Fruit fly (Drosophila melanogaster) whole organism, embryonic: ENCODE measurements around the gene CG1889.

Experiments
- BtbVII ChIP-seq: fragments of 200-800 bp; sonication (Bioruptor generic); optimal IDR thresholded peaks from 3 replicates; lab custom pipeline; 2017; ENCODE audit warnings: missing biosample characterization, mild to moderate bottlenecking, missing genetic modification characterization
- C15 ChIP-seq: fragments of 200-800 bp; sonication (Bioruptor generic); IDR thresholded peaks from 3 replicates; pipeline ENCODE4 v1.3.6; 2022; ENCODE audit warnings: missing biosample characterization, missing genetic modification characterization
- CG10209 ChIP-seq: fragments of 200-800 bp; sonication (Bioruptor generic); optimal IDR thresholded peaks from 3 replicates; lab custom pipeline; 2017; ENCODE audit warnings: missing biosample characterization, mild to moderate bottlenecking, missing genetic modification characterization, missing genetic modification reagents
- CG10543 ChIP-seq: fragments of 200-800 bp; sonication (Bioruptor generic); optimal IDR thresholded peaks from 3 replicates; lab custom pipeline; 2017; ENCODE audit warnings: missing biosample characterization, mild to moderate bottlenecking, missing genetic modification characterization, moderate library complexity
- CG13775 ChIP-seq: fragments of 200-800 bp; sonication (Bioruptor generic); optimal IDR thresholded peaks from 3 replicates; lab custom pipeline; 2017; ENCODE audit warnings: missing biosample characterization, mild to moderate bottlenecking, missing genetic modification characterization
- CG14050 ChIP-seq: fragments of 200-800 bp; sonication (Bioruptor generic); IDR thresholded peaks from 3 replicates; pipeline ENCODE4 v1.3.6; 2022; ENCODE audit warnings: missing biosample characterization, missing genetic modification characterization
- CG15269 ChIP-seq: fragments of 200-800 bp; sonication (Bioruptor generic); optimal IDR thresholded peaks from 2 replicates; lab custom pipeline; 2018; ENCODE audit warnings: missing biosample characterization, mild to moderate bottlenecking, missing genetic modification characterization, moderate library complexity
- CG1529 ChIP-seq: fragments of 200-800 bp; sonication (Bioruptor generic); optimal IDR thresholded peaks from 3 replicates; lab custom pipeline; 2018; ENCODE audit warnings: missing biosample characterization, missing genetic modification characterization
- CG17612 ChIP-seq: fragments of 200-800 bp; sonication (Bioruptor generic); IDR thresholded peaks from 2 replicates; pipeline ENCODE4 v1.3.6; 2022; ENCODE audit warnings: missing biosample characterization, missing genetic modification characterization
- CG18476 ChIP-seq: fragments of 200-800 bp; sonication (Bioruptor generic); optimal IDR thresholded peaks from 2 replicates; lab custom pipeline; 2016; ENCODE audit warnings: missing biosample characterization, mild to moderate bottlenecking, missing genetic modification characterization
- CG18599 ChIP-seq: fragments of 200-800 bp; sonication (Bioruptor generic); optimal IDR thresholded peaks from 3 replicates; lab custom pipeline; 2017; ENCODE audit warnings: missing biosample characterization, missing genetic modification characterization, mild to moderate bottlenecking, moderate library complexity, missing genetic modification reagents
- CG2202 ChIP-seq: fragments of 200-800 bp; sonication (Bioruptor generic); optimal IDR thresholded peaks from 2 replicates; lab custom pipeline; 2018; ENCODE audit warnings: missing biosample characterization, mild to moderate bottlenecking, missing genetic modification characterization
- CG2875 ChIP-seq: fragments of 200-800 bp; sonication (Bioruptor generic); optimal IDR thresholded peaks from 2 replicates; lab custom pipeline; 2017; ENCODE audit warnings: missing biosample characterization, mild to moderate bottlenecking, missing genetic modification characterization, missing genetic modification reagents
- CG4404 ChIP-seq: fragments of 200-800 bp; sonication (Bioruptor generic); IDR thresholded peaks from 2 replicates; pipeline ENCODE4 v1.3.6; 2022; ENCODE audit warnings: missing biosample characterization, missing genetic modification characterization
- CG4820 ChIP-seq: fragments of 200-800 bp; sonication (Bioruptor generic); optimal IDR thresholded peaks from 3 replicates; lab custom pipeline; 2016; ENCODE audit warnings: missing biosample characterization, missing genetic modification characterization
- CG4854 ChIP-seq: fragments of 200-800 bp; sonication (Bioruptor generic); optimal IDR thresholded peaks from 2 replicates; lab custom pipeline; 2016; ENCODE audit warnings: missing biosample characterization, missing genetic modification characterization, inconsistent platforms
- CG6175 ChIP-seq: fragments of 200-800 bp; sonication (Bioruptor generic); IDR thresholded peaks from 3 replicates; pipeline ENCODE4 v1.3.6; 2022; ENCODE audit warnings: missing biosample characterization, missing genetic modification characterization
- CG8290 ChIP-seq, 3 experiments: fragments of 200-800 bp; sonication (Bioruptor generic); optimal IDR thresholded peaks; 2 replicates each; lab custom pipeline; 2016 to 2019; ENCODE audit warnings: missing biosample characterization in 3 of 3, missing genetic modification characterization in 3 of 3, mild to moderate bottlenecking in 2 of 3, moderate library complexity in 1 of 3
- CG9817 ChIP-seq: fragments of 200-800 bp; sonication (Bioruptor generic); optimal IDR thresholded peaks from 2 replicates; lab custom pipeline; 2018; ENCODE audit warnings: missing biosample characterization, mild to moderate bottlenecking, missing genetic modification characterization, moderate library complexity
- CG9932 ChIP-seq: fragments of 200-800 bp; sonication (Bioruptor generic); IDR thresholded peaks from 2 replicates; pipeline ENCODE4 v1.3.6; 2022; ENCODE audit warnings: missing biosample characterization, missing genetic modification characterization
- CoRest ChIP-seq: fragments of 200-800 bp; sonication (Bioruptor generic); optimal IDR thresholded peaks from 3 replicates; lab custom pipeline; 2018; ENCODE audit warnings: missing biosample characterization, mild to moderate bottlenecking, missing genetic modification characterization, moderate library complexity
- Gsc ChIP-seq: fragments of 200-800 bp; sonication (Bioruptor generic); IDR thresholded peaks from 2 replicates; pipeline ENCODE4 v1.3.6; 2022; ENCODE audit warnings: missing biosample characterization, missing genetic modification characterization
- HmgD ChIP-seq: fragments of 200-800 bp; sonication (Bioruptor generic); optimal IDR thresholded peaks from 3 replicates; lab custom pipeline; 2016; ENCODE audit warnings: missing biosample characterization, missing genetic modification characterization
- Hsf ChIP-seq: fragments of 200-800 bp; sonication (Bioruptor generic); optimal IDR thresholded peaks from 3 replicates; lab custom pipeline; 2016; ENCODE audit warnings: missing biosample characterization, missing genetic modification characterization
- Mrtf ChIP-seq: fragments of 200-800 bp; sonication (Bioruptor generic); IDR thresholded peaks from 3 replicates; pipeline ENCODE4 v1.3.6; 2022; ENCODE audit warnings: missing biosample characterization, missing genetic modification characterization
- Oli ChIP-seq: fragments of 200-800 bp; sonication (Bioruptor generic); optimal IDR thresholded peaks from 2 replicates; lab custom pipeline; 2018; ENCODE audit warnings: missing biosample characterization, mild to moderate bottlenecking, missing genetic modification characterization, moderate library complexity
- Opbp ChIP-seq: fragments of 200-800 bp; sonication (Bioruptor generic); IDR thresholded peaks from 3 replicates; pipeline ENCODE4 v1.3.6; 2022; ENCODE audit warnings: missing biosample characterization, missing genetic modification characterization; ENCODE audit not compliant: partially characterized antibody
- Rfx ChIP-seq: fragments of 200-800 bp; sonication (Bioruptor generic); IDR thresholded peaks from 2 replicates; pipeline ENCODE4 v1.3.6; 2022; ENCODE audit warnings: missing biosample characterization, missing genetic modification characterization
- YL-1 ChIP-seq: fragments of 200-800 bp; sonication (Bioruptor generic); optimal IDR thresholded peaks from 3 replicates; lab custom pipeline; 2017; ENCODE audit warnings: missing biosample characterization, mild to moderate bottlenecking, missing genetic modification characterization
- al ChIP-seq: fragments of 200-800 bp; sonication (Bioruptor generic); IDR thresholded peaks from 2 replicates; pipeline ENCODE4 v1.3.6; 2022; ENCODE audit warnings: missing biosample characterization, missing genetic modification characterization
- az2 ChIP-seq: fragments of 200-800 bp; sonication (Bioruptor generic); optimal IDR thresholded peaks from 3 replicates; lab custom pipeline; 2016; ENCODE audit warnings: missing biosample characterization, missing genetic modification characterization
- bab2 ChIP-seq: fragments of 200-800 bp; sonication (Bioruptor generic); optimal IDR thresholded peaks from 2 replicates; lab custom pipeline; 2016; ENCODE audit warnings: missing biosample characterization, missing genetic modification characterization
- chn ChIP-seq: fragments of 200-800 bp; sonication (Bioruptor generic); optimal IDR thresholded peaks from 2 replicates; lab custom pipeline; 2016; ENCODE audit warnings: missing biosample characterization, missing genetic modification characterization
- dan ChIP-seq: fragments of 200-800 bp; sonication (Bioruptor generic); IDR thresholded peaks from 2 replicates; pipeline ENCODE4 v1.3.6; 2022; ENCODE audit warnings: missing biosample characterization, missing genetic modification characterization
- fd96Cb ChIP-seq: fragments of 200-800 bp; sonication (Bioruptor generic); optimal IDR thresholded peaks from 2 replicates; lab custom pipeline; 2018; ENCODE audit warnings: missing biosample characterization, mild to moderate bottlenecking, missing genetic modification characterization, moderate library complexity
- gcm ChIP-seq: fragments of 200-800 bp; sonication (Bioruptor generic); optimal IDR thresholded peaks from 2 replicates; lab custom pipeline; 2019; ENCODE audit warnings: missing biosample characterization, mild to moderate bottlenecking, missing genetic modification characterization, moderate library complexity
- gsb ChIP-seq: fragments of 200-800 bp; sonication (Bioruptor generic); IDR thresholded peaks from 2 replicates; pipeline ENCODE4 v1.3.6; 2022; ENCODE audit warnings: missing biosample characterization, missing genetic modification characterization
- jing ChIP-seq: fragments of 200-800 bp; sonication (Bioruptor generic); optimal IDR thresholded peaks from 2 replicates; lab custom pipeline; 2018; ENCODE audit warnings: missing biosample characterization, mild to moderate bottlenecking, missing genetic modification characterization
- jumu ChIP-seq: fragments of 200-800 bp; sonication (Bioruptor generic); optimal IDR thresholded peaks from 3 replicates; lab custom pipeline; 2016; ENCODE audit warnings: missing biosample characterization, missing genetic modification characterization
- kni ChIP-seq: fragments of 200-800 bp; sonication (Bioruptor generic); optimal IDR thresholded peaks from 3 replicates; lab custom pipeline; 2017; ENCODE audit warnings: mild to moderate bottlenecking, missing biosample characterization, missing genetic modification reagents, missing genetic modification characterization
- lmd ChIP-seq: fragments of 200-800 bp; sonication (Bioruptor generic); IDR thresholded peaks from 2 replicates; pipeline ENCODE4 v1.3.6; 2022; ENCODE audit warnings: missing biosample characterization, missing genetic modification characterization
- nmo ChIP-seq: fragments of 200-800 bp; sonication (Bioruptor generic); optimal IDR thresholded peaks from 2 replicates; lab custom pipeline; 2018; ENCODE audit warnings: missing biosample characterization, mild to moderate bottlenecking, missing genetic modification characterization, moderate library complexity
- row ChIP-seq: fragments of 200-800 bp; sonication (Bioruptor generic); IDR thresholded peaks from 3 replicates; pipeline ENCODE4 v1.3.6; 2022; ENCODE audit warnings: missing biosample characterization, missing genetic modification characterization
- sr ChIP-seq: fragments of 200-800 bp; sonication (Bioruptor generic); IDR thresholded peaks from 3 replicates; pipeline ENCODE4 v1.3.6; 2022; ENCODE audit warnings: missing biosample characterization, missing genetic modification characterization
- tll ChIP-seq, 2 experiments: fragments of 200-800 bp in 1 of 2; fragments of >200 bp in 1 of 2; sonication (Bioruptor generic) in 1 of 2; optimal IDR thresholded peaks; 2 replicates each; lab custom pipeline; 2017 to 2019; ENCODE audit warnings: missing biosample characterization in 2 of 2, missing genetic modification characterization in 2 of 2, mild to moderate bottlenecking in 1 of 2, moderate library complexity in 1 of 2
- tx ChIP-seq: fragments of 200-800 bp; sonication (Bioruptor generic); optimal IDR thresholded peaks from 2 replicates; lab custom pipeline; 2016; ENCODE audit warnings: missing biosample characterization, missing genetic modification characterization
- wor ChIP-seq: fragments of 200-800 bp; sonication (Bioruptor generic); IDR thresholded peaks from 2 replicates; pipeline ENCODE4 v1.3.6; 2022; ENCODE audit warnings: missing biosample characterization, missing genetic modification characterization
- zen2 ChIP-seq: fragments of 200-800 bp; sonication (Bioruptor generic); IDR thresholded peaks from 3 replicates; pipeline ENCODE4 v1.3.6; 2022; ENCODE audit warnings: missing biosample characterization, missing genetic modification characterization; ENCODE audit not compliant: partially characterized antibody
- zfh2 ChIP-seq: fragments of 200-800 bp; sonication (Bioruptor generic); optimal IDR thresholded peaks from 2 replicates; lab custom pipeline; 2016; ENCODE audit warnings: missing biosample characterization, missing genetic modification characterization

Gene CG1889

dm6 chrX:9993427-9994218 lies 28.6 kb downstream of the CG1889 start (continued):
- TF ChIP-seq lmd: peak; percentile 52; the same call in 1 of the 2 replicates
- TF ChIP-seq CG17612 (GFP tag; lab: Robert Waterston, UW): no peak
- no peak for TF ChIP-seq zen2 (GFP tag; lab: Robert Waterston, UW)
- TF ChIP-seq al (GFP tag; lab: Robert Waterston, UW): peak; percentile 19; the same call in 1 of the 2 replicates
- no peak for TF ChIP-seq az2 (GFP tag; lab: Kevin White, UChicago)
- peak; percentile 55; the same call in 1 of the 2 replicates for TF ChIP-seq CG9932 (GFP tag; lab: Robert Waterston, UW)
- no peak for TF ChIP-seq tx
- TF ChIP-seq Opbp (GFP tag; lab: Robert Waterston, UW): no peak
- TF ChIP-seq CG15269 (tag; lab: Kevin White, UChicago): peak; percentile 1
- TF ChIP-seq CG10209 (GFP tag; lab: Kevin White, UChicago): no peak
- no peak for TF ChIP-seq wor (GFP tag; lab: Robert Waterston, UW)
- no peak for TF ChIP-seq chn
- TF ChIP-seq CG10543 (GFP tag; lab: Kevin White, UChicago): no peak
- TF ChIP-seq HmgD (GFP tag; lab: Kevin White, UChicago): no peak
- TF ChIP-seq YL-1: no peak
- TF ChIP-seq row (GFP tag; lab: Robert Waterston, UW): peak; percentile 52
- TF ChIP-seq CG6175 (GFP tag; lab: Robert Waterston, UW): no peak
- no peak for TF ChIP-seq gsb (GFP tag; lab: Robert Waterston, UW)
- TF ChIP-seq Oli (tag; lab: Kevin White, UChicago): peak; percentile 15
- TF ChIP-seq CG1529 (GFP tag; lab: Kevin White, UChicago): no peak
- no peak for TF ChIP-seq jumu
- TF ChIP-seq BtbVII (GFP tag; lab: Kevin White, UChicago): no peak
- TF ChIP-seq CG9817 (tag; lab: Kevin White, UChicago): peak; percentile 27
- no peak for TF ChIP-seq Hsf (GFP tag; lab: Kevin White, UChicago)
- TF ChIP-seq fd96Cb: no peak
- TF ChIP-seq CG2202 (tag; lab: Kevin White, UChicago): no peak
- no peak for TF ChIP-seq sr
- no peak for TF ChIP-seq nmo (GFP tag; lab: Kevin White, UChicago)
- no peak for TF ChIP-seq CG8290 (GFP tag; optimal IDR thresholded peaks at IDR 0.05; lab: Kevin White, UChicago)
- peak in 1 of 2 experiments; percentile 23 for TF ChIP-seq CG8290 (tag; optimal IDR thresholded peaks at IDR 0.05; lab: Kevin White, UChicago)
- TF ChIP-seq CG2875 (GFP tag; lab: Kevin White, UChicago): no peak
- TF ChIP-seq tll (GFP tag; optimal IDR thresholded peaks at IDR 0.05; lab: Kevin White, UChicago): no peak
- TF ChIP-seq Rfx (GFP tag; lab: Robert Waterston, UW): peak; percentile 53; the same call in 1 of the 2 replicates
- no peak for TF ChIP-seq CG14050 (GFP tag; lab: Robert Waterston, UW)
- no peak for TF ChIP-seq CG4404
- TF ChIP-seq kni: no peak
- no peak for TF ChIP-seq gcm
- TF ChIP-seq zfh2 (GFP tag; lab: Kevin White, UChicago): peak; percentile 8
- TF ChIP-seq bab2 (GFP tag; lab: Kevin White, UChicago): peak; percentile 4
- TF ChIP-seq Gsc (GFP tag; lab: Robert Waterston, UW): no peak
- peak; percentile 10 for TF ChIP-seq CoRest (tag; lab: Kevin White, UChicago)
- no peak for TF ChIP-seq Mrtf (GFP tag; lab: Robert Waterston, UW)
- no peak for TF ChIP-seq CG4854 (GFP tag; lab: Kevin White, UChicago)
- no peak for TF ChIP-seq jing
- no peak for TF ChIP-seq CG4820
- peak; percentile 64 for TF ChIP-seq CG18476 (GFP tag; lab: Kevin White, UChicago)
- TF ChIP-seq dan (GFP tag; lab: Robert Waterston, UW): no peak
- TF ChIP-seq CG13775: no peak
- peak; percentile 9 for TF ChIP-seq CG18599
- no peak for TF ChIP-seq C15
